Worm (Caenorhabditis elegans) whole organism, early embryonic: ENCODE measurements around the gene ceh-88.

ENCODE experiments used
- B0310.2 ChIP-seq: sonication (generic microtip); optimal IDR thresholded peaks from 2 replicates; lab custom pipeline; 2016; ENCODE audit warnings: mild to moderate bottlenecking, missing genetic modification characterization, missing compliant biosample characterization
- F13C5.2 ChIP-seq: sonication (generic microtip); optimal IDR thresholded peaks from 2 replicates; lab custom pipeline; 2017; ENCODE audit warnings: mild to moderate bottlenecking, missing genetic modification characterization, inconsistent platforms, missing compliant biosample characterization
- ama-1 ChIP-seq: fragments of 150-350 bp; optimal IDR thresholded peaks from 2 replicates; lab custom pipeline; 2014
- ceh-13 ChIP-seq: fragments of 200-800 bp; sonication (Bioruptor generic); optimal IDR thresholded peaks from 2 replicates; lab custom pipeline; 2018; ENCODE audit warnings: mild to moderate bottlenecking, missing genetic modification characterization, missing compliant biosample characterization
- ceh-36 ChIP-seq: sonication (generic microtip); optimal IDR thresholded peaks from 2 replicates; lab custom pipeline; 2016; ENCODE audit warnings: missing genetic modification characterization, inconsistent platforms, missing compliant biosample characterization
- ets-7 ChIP-seq: sonication (generic microtip); optimal IDR thresholded peaks from 2 replicates; lab custom pipeline; 2016; ENCODE audit warnings: missing genotype, missing genetic modification characterization, missing compliant biosample characterization
- flt-1 ChIP-seq: fragments of 200-800 bp; sonication (Bioruptor generic); IDR thresholded peaks from 2 replicates; pipeline ENCODE4 v1.3.6; 2022; ENCODE audit warnings: missing genetic modification characterization, missing compliant biosample characterization
- hmbx-1 ChIP-seq: sonication (generic microtip); optimal IDR thresholded peaks from 2 replicates; lab custom pipeline; 2016; ENCODE audit warnings: mild to moderate bottlenecking, missing genetic modification characterization, missing compliant biosample characterization
- hmg-4 ChIP-seq: fragments of 200-800 bp; sonication (Bioruptor generic); optimal IDR thresholded peaks from 2 replicates; lab custom pipeline; 2018; ENCODE audit warnings: mild to moderate bottlenecking, missing genetic modification characterization, missing compliant biosample characterization
- hnd-1 ChIP-seq: sonication (generic microtip); optimal IDR thresholded peaks from 2 replicates; lab custom pipeline; 2016; ENCODE audit warnings: missing genetic modification characterization, missing compliant biosample characterization
- scrt-1 ChIP-seq: fragments of 200-800 bp; sonication (Bioruptor generic); IDR thresholded peaks from 2 replicates; pipeline ENCODE4 v1.3.6; 2022; ENCODE audit warnings: missing genetic modification characterization, missing compliant biosample characterization
- tra-4 ChIP-seq: sonication (generic microtip); optimal IDR thresholded peaks from 2 replicates; lab custom pipeline; 2017; ENCODE audit warnings: missing genetic modification characterization, missing compliant biosample characterization

DNA sequence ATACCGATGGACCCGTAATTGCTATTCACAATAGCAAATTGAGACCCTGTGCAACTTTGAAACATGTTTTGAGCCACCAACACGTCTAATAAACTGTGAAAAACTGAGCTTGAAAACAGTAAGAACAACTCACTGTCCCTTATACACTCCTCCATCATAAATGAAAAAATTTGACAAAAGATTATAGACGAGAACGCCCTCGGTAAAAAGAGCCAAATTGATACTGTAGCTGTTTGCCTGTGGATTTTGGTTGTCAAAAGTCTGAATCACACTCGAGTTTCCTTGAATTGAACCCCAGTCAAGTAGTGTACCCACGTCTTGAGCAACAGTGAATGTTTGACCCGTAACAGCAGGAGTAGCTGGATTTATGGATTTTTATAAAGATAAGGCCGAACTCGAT lies 12.0 kb downstream of the ceh-88 start:
- TF ChIP-seq ama-1 (no peak), hmg-4 (GFP tag; lab: Kevin White, UChicago) (no peak), hmbx-1 (tag; lab: Kevin White, UChicago) (no peak), tra-4 (tag; lab: Kevin White, UChicago) (no peak), ceh-13 (GFP tag; lab: Kevin White, UChicago) (no peak), B0310.2 (no peak), flt-1 (GFP tag; lab: Robert Waterston, UW) (no peak), ceh-36 (no peak), scrt-1 (GFP tag; lab: Robert Waterston, UW) (no peak), hnd-1 (tag; lab: Kevin White, UChicago) (no peak), F13C5.2 (tag; lab: Kevin White, UChicago) (no peak), ets-7 (no peak)
